Worm (Caenorhabditis elegans) whole organism, L4 larva: ENCODE measurements around the gene T22F3.7.

Experiments used
- R02D3.7 ChIP-seq: fragments of 150-350 bp; sonication (generic microtip); optimal IDR thresholded peaks from 3 replicates; lab custom pipeline; 2014; ENCODE audit warnings: missing biosample characterization, missing genetic modification characterization
- Y48G9A.11 ChIP-seq: fragments of 200-800 bp; sonication (Bioruptor generic); IDR thresholded peaks from 2 replicates; pipeline ENCODE4 v1.3.6; 2022; ENCODE audit warnings: missing genetic modification reagents, missing genetic modification characterization, missing compliant biosample characterization
- Y75B8A.6 ChIP-seq: fragments of 200-800 bp; sonication (Bioruptor generic); IDR thresholded peaks from 2 replicates; pipeline ENCODE4 v1.3.6; 2022; ENCODE audit warnings: missing genetic modification reagents, missing genetic modification characterization, missing compliant biosample characterization
- ama-1 ChIP-seq: fragments of 150-350 bp; optimal IDR thresholded peaks from 2 replicates; lab custom pipeline; 2014; ENCODE audit warnings: inconsistent platforms, mixed read lengths
- ceh-20 ChIP-seq: fragments of 200-800 bp; sonication (Bioruptor generic); IDR thresholded peaks from 2 replicates; pipeline ENCODE4 v1.3.6; 2022; ENCODE audit warnings: missing genetic modification reagents, missing genetic modification characterization, missing compliant biosample characterization
- ceh-28 ChIP-seq: fragments of 150-350 bp; optimal IDR thresholded peaks from 2 replicates; lab custom pipeline; 2014; ENCODE audit warnings: missing biosample characterization, missing genetic modification reagents, missing genetic modification characterization
- daf-12 ChIP-seq: fragments of 150-350 bp; optimal IDR thresholded peaks from 2 replicates; lab custom pipeline; 2014; ENCODE audit warnings: missing biosample characterization, missing genetic modification reagents, missing genetic modification characterization
- daf-16 ChIP-seq, 3 experiments: sonication (generic microtip); optimal IDR thresholded peaks; 2 replicates each; lab custom pipeline; 2016 to 2017; ENCODE audit warnings: missing genetic modification characterization in 3 of 3, missing genetic modification reagents in 3 of 3, mild to moderate bottlenecking in 2 of 3, missing compliant biosample characterization in 2 of 3, missing biosample characterization in 1 of 3, moderate library complexity in 1 of 3
- dmd-6 ChIP-seq: fragments of 200-800 bp; sonication (Bioruptor generic); IDR thresholded peaks from 2 replicates; pipeline ENCODE4 v1.3.6; 2022; ENCODE audit warnings: missing genetic modification reagents, missing genetic modification characterization, missing compliant biosample characterization
- duxl-1 ChIP-seq: sonication (generic microtip); optimal IDR thresholded peaks from 2 replicates; lab custom pipeline; 2016; ENCODE audit warnings: mild to moderate bottlenecking, missing genetic modification characterization, moderate library complexity, missing compliant biosample characterization; ENCODE audit not compliant: poor library complexity
- egl-27 ChIP-seq: sonication (generic microtip); optimal IDR thresholded peaks from 3 replicates; lab custom pipeline; 2017; ENCODE audit warnings: missing biosample characterization, missing genetic modification reagents, missing genetic modification characterization
- egl-43 ChIP-seq: fragments of 200-800 bp; sonication (Bioruptor generic); IDR thresholded peaks from 2 replicates; pipeline ENCODE4 v1.3.6; 2022; ENCODE audit warnings: missing genetic modification reagents, missing genetic modification characterization, missing compliant biosample characterization
- fkh-10 ChIP-seq: fragments of 150-350 bp; optimal IDR thresholded peaks from 2 replicates; lab custom pipeline; 2014; ENCODE audit warnings: missing biosample characterization, missing genetic modification reagents, missing genetic modification characterization
- gei-8 ChIP-seq: fragments of 200-800 bp; sonication (Bioruptor generic); optimal IDR thresholded peaks from 2 replicates; lab custom pipeline; 2018; ENCODE audit warnings: mild to moderate bottlenecking, missing genetic modification characterization, missing compliant biosample characterization
- hif-1 ChIP-seq, 2 experiments: sonication (generic microtip); optimal IDR thresholded peaks; 2 replicates each; lab custom pipeline; 2016 to 2017; ENCODE audit warnings: missing compliant biosample characterization in 2 of 2, missing genetic modification characterization in 2 of 2, missing genetic modification reagents in 2 of 2, missing genotype in 2 of 2, mild to moderate bottlenecking in 1 of 2
- hlh-11 ChIP-seq: fragments of 200-800 bp; sonication (Bioruptor generic); optimal IDR thresholded peaks from 2 replicates; lab custom pipeline; 2018; ENCODE audit warnings: mild to moderate bottlenecking, missing genetic modification characterization, missing compliant biosample characterization
- hlh-30 ChIP-seq: sonication (generic microtip); optimal IDR thresholded peaks from 2 replicates; lab custom pipeline; 2017; ENCODE audit warnings: antibody characterized with exemption, mild to moderate bottlenecking, missing genetic modification characterization, missing compliant biosample characterization; ENCODE audit not compliant: insufficient read depth
- hmg-1.1 ChIP-seq: fragments of 200-800 bp; sonication (Bioruptor generic); IDR thresholded peaks from 2 replicates; pipeline ENCODE4 v1.3.6; 2022; ENCODE audit warnings: missing genetic modification reagents, missing genetic modification characterization, missing compliant biosample characterization
- lin-1 ChIP-seq: fragments of 200-800 bp; sonication (Bioruptor generic); IDR thresholded peaks from 2 replicates; pipeline ENCODE4 v1.3.6; 2022; ENCODE audit warnings: missing genetic modification reagents, missing genetic modification characterization, missing compliant biosample characterization
- lin-13 ChIP-seq: fragments of 150-350 bp; optimal IDR thresholded peaks from 2 replicates; lab custom pipeline; 2014; ENCODE audit warnings: missing biosample characterization, missing genetic modification reagents, missing genetic modification characterization
- lin-38 ChIP-seq: fragments of 200-800 bp; sonication (Bioruptor generic); IDR thresholded peaks from 2 replicates; pipeline ENCODE4 v1.3.6; 2022; ENCODE audit warnings: missing genetic modification reagents, missing genetic modification characterization, missing compliant biosample characterization
- lsy-2 ChIP-seq, 2 experiments: fragments of 150-350 bp in 1 of 2; sonication (generic microtip) in 1 of 2; optimal IDR thresholded peaks; 2 replicates each; lab custom pipeline; 2014 to 2017; ENCODE audit warnings: missing biosample characterization in 2 of 2, missing genetic modification characterization in 2 of 2
- madf-9 ChIP-seq: fragments of 200-800 bp; sonication (Bioruptor generic); conservative IDR thresholded peaks from 2 replicates; pipeline ENCODE4 v1.3.6; 2022; ENCODE audit warnings: missing genetic modification reagents, missing genetic modification characterization, missing compliant biosample characterization
- mes-2 ChIP-seq: sonication (generic microtip); optimal IDR thresholded peaks from 2 replicates; lab custom pipeline; 2016; ENCODE audit warnings: missing genotype, mild to moderate bottlenecking, missing genetic modification characterization, missing compliant biosample characterization; ENCODE audit not compliant: poor library complexity, severe bottlenecking
- mxl-3 ChIP-seq: fragments of 200-800 bp; sonication (Bioruptor generic); optimal IDR thresholded peaks from 2 replicates; lab custom pipeline; 2018; ENCODE audit warnings: mild to moderate bottlenecking, missing genetic modification characterization, missing compliant biosample characterization
- nhr-10 ChIP-seq: fragments of 150-350 bp; optimal IDR thresholded peaks from 2 replicates; lab custom pipeline; 2014; ENCODE audit warnings: missing biosample characterization, missing genetic modification characterization
- nhr-11 ChIP-seq: fragments of 150-350 bp; optimal IDR thresholded peaks from 2 replicates; lab custom pipeline; 2014; ENCODE audit warnings: missing biosample characterization, missing genetic modification characterization
- nhr-237 ChIP-seq: sonication (generic microtip); optimal IDR thresholded peaks from 2 replicates; lab custom pipeline; 2017; ENCODE audit warnings: missing biosample characterization, missing genetic modification characterization
- nhr-28 ChIP-seq: fragments of 150-350 bp; optimal IDR thresholded peaks from 2 replicates; lab custom pipeline; 2014; ENCODE audit warnings: missing biosample characterization, missing genetic modification characterization
- nhr-41 ChIP-seq: fragments of 200-800 bp; sonication (Bioruptor generic); IDR thresholded peaks from 2 replicates; pipeline ENCODE4 v1.3.6; 2022; ENCODE audit warnings: missing genetic modification reagents, missing genetic modification characterization, missing compliant biosample characterization
- nhr-76 ChIP-seq: fragments of 150-350 bp; optimal IDR thresholded peaks from 2 replicates; lab custom pipeline; 2014; ENCODE audit warnings: missing biosample characterization, missing genetic modification characterization
- nhr-77 ChIP-seq: fragments of 150-350 bp; optimal IDR thresholded peaks from 2 replicates; lab custom pipeline; 2014; ENCODE audit warnings: missing biosample characterization, missing genetic modification characterization
- pha-4 ChIP-seq, 2 experiments: fragments of 150-350 bp in 1 of 2; fragments of 200-800 bp in 1 of 2; sonication (Bioruptor generic) in 1 of 2; IDR thresholded peaks in 1 of 2; optimal IDR thresholded peaks in 1 of 2; 2 replicates each; pipeline versions ENCODE4 v1.3.6 to Lab custom; 2014 to 2022; ENCODE audit warnings: missing genetic modification characterization in 2 of 2, missing genetic modification reagents in 2 of 2, missing biosample characterization in 1 of 2, missing compliant biosample characterization in 1 of 2
- php-3 ChIP-seq: fragments of 200-800 bp; sonication (Bioruptor generic); IDR thresholded peaks from 2 replicates; pipeline ENCODE4 v1.3.6; 2022; ENCODE audit warnings: missing genetic modification reagents, missing genetic modification characterization, missing compliant biosample characterization
- saeg-2 ChIP-seq: fragments of 200-800 bp; sonication (Bioruptor generic); IDR thresholded peaks from 2 replicates; pipeline ENCODE4 v1.3.6; 2022; ENCODE audit warnings: missing genetic modification reagents, missing genetic modification characterization, missing compliant biosample characterization
- set-16 ChIP-seq: fragments of 200-800 bp; sonication (Bioruptor generic); IDR thresholded peaks from 2 replicates; pipeline ENCODE4 v1.3.6; 2022; ENCODE audit warnings: missing genetic modification reagents, missing genetic modification characterization, missing compliant biosample characterization
- unc-62 ChIP-seq, 3 experiments: fragments of 150-350 bp in 1 of 3; sonication (generic microtip); optimal IDR thresholded peaks in 2 of 3; peaks in 1 of 3; 1 replicate in 1 of 3; 2 replicates in 2 of 3; lab custom pipeline; 2014 to 2017; ENCODE audit warnings: missing biosample characterization in 3 of 3, missing genetic modification characterization in 3 of 3, missing genetic modification reagents in 3 of 3, missing genotype in 1 of 3
- vab-7 ChIP-seq: fragments of 200-800 bp; sonication (Bioruptor generic); IDR thresholded peaks from 2 replicates; pipeline ENCODE4 v1.3.6; 2022; ENCODE audit warnings: missing genetic modification reagents, missing genetic modification characterization, missing compliant biosample characterization
- zfp-2 ChIP-seq: sonication (generic microtip); optimal IDR thresholded peaks from 2 replicates; lab custom pipeline; 2016; ENCODE audit warnings: mild to moderate bottlenecking, missing genetic modification characterization, missing compliant biosample characterization

The T22F3.7 gene

ce11 chrV:3644193-3644693 lies 43.8 kb upstream of the T22F3.7 start, which contains the start of gene F59B1.8 (continued):
- TF ChIP-seq nhr-11 (no peak), duxl-1 (tag; lab: Kevin White, UChicago) (peak; percentile 46), nhr-76 (tag; lab: Kevin White, UChicago) (peak; percentile 60), gei-8 (GFP tag; lab: Kevin White, UChicago) (no peak), lsy-2 (tag; optimal IDR thresholded peaks at IDR 0.05; lab: Kevin White, UChicago) (peak; percentile 8 to 64), hif-1 (tag; optimal IDR thresholded peaks at IDR 0.05; lab: Kevin White, UChicago) (peak in 1 of 2 experiments; percentile 65), daf-16 (GFP tag; optimal IDR thresholded peaks at IDR 0.05; lab: Kevin White, UChicago) (peak in 1 of 2 experiments; percentile 48), daf-16 (tag; optimal IDR thresholded peaks at IDR 0.05; lab: Kevin White, UChicago) (peak; percentile 89), nhr-28 (tag; lab: Kevin White, UChicago) (peak; percentile 100), nhr-77 (peak; percentile 94), lin-1 (GFP tag; lab: Robert Waterston, UW) (peak; percentile 55; the same call in 1 of the 2 replicates), mxl-3 (GFP tag; lab: Kevin White, UChicago) (peak; percentile 57), lin-13 (GFP tag; lab: Kevin White, UChicago) (peak; percentile 59)

ce11 chrV:3639873-3640272 lies 39.4 kb upstream of the T22F3.7 start:
- no peak for TF ChIP-seq set-16
- no peak for TF ChIP-seq madf-9 (GFP tag; lab: Robert Waterston, UW)
- TF ChIP-seq php-3 (GFP tag; lab: Robert Waterston, UW): no peak
- no peak for TF ChIP-seq ceh-20 (GFP tag; lab: Robert Waterston, UW)
- TF ChIP-seq egl-43 (GFP tag; lab: Robert Waterston, UW): no peak
- no peak for TF ChIP-seq fkh-10 (GFP tag; lab: Kevin White, UChicago)
- TF ChIP-seq dmd-6 (GFP tag; lab: Robert Waterston, UW): no peak
- TF ChIP-seq nhr-10 (tag; lab: Kevin White, UChicago): no peak
- no peak for TF ChIP-seq Y48G9A.11 (GFP tag; lab: Robert Waterston, UW)
- no peak for TF ChIP-seq vab-7 (GFP tag; lab: Robert Waterston, UW)
- no peak for TF ChIP-seq ceh-28 (tag; lab: Kevin White, UChicago)
- TF ChIP-seq, all 104 proteins: peak for 0

- TF ChIP-seq pha-4 (GFP tag; IDR thresholded peaks at IDR 0.05; lab: Robert Waterston, UW) (no peak), pha-4 (tag; optimal IDR thresholded peaks at IDR 0.05; lab: Kevin White, UChicago) (no peak), ceh-20 (GFP tag; lab: Robert Waterston, UW) (no peak), daf-12 (tag; lab: Kevin White, UChicago) (no peak), hmg-1.1 (GFP tag; lab: Robert Waterston, UW) (no peak)
- TF ChIP-seq, all 104 proteins: peak for 0
Observed at ce11 chrV:3637086-3637485, 36.6 kb upstream of the T22F3.7 start, which contains the start of gene srx-41. Gene srx-41, minus strand, starts transcription at chrV:3637186.

ce11 chrV:3634293-3635016 lies 34.0 kb upstream of the T22F3.7 start:
- TF ChIP-seq ama-1 (lab: Kevin White, UChicago) (no peak), daf-12 (tag; lab: Kevin White, UChicago) (no peak), dmd-6 (GFP tag; lab: Robert Waterston, UW) (peak; percentile 71), set-16 (no peak), nhr-28 (tag; lab: Kevin White, UChicago) (peak; percentile 93), php-3 (GFP tag; lab: Robert Waterston, UW) (0 out of 2 replicates have a peak, but pooled peaks have one; percentile 60), egl-27 (no peak), zfp-2 (tag; lab: Kevin White, UChicago) (no peak), Y75B8A.6 (GFP tag; lab: Robert Waterston, UW) (no peak), nhr-41 (GFP tag; lab: Robert Waterston, UW) (no peak), mes-2 (tag; lab: Kevin White, UChicago) (peak; percentile 44), nhr-237 (no peak), duxl-1 (tag; lab: Kevin White, UChicago) (peak; percentile 42), unc-62 (GFP tag; optimal IDR thresholded peaks at IDR 0.05 in 1 of 2; lab: Kevin White, UChicago) (peak in 1 of 2 experiments; percentile 89), unc-62 (tag; optimal IDR thresholded peaks at IDR 0.05; lab: Kevin White, UChicago) (no peak), hlh-30 (tag; lab: Kevin White, UChicago) (peak; percentile 83), daf-16 (GFP tag; optimal IDR thresholded peaks at IDR 0.05; lab: Kevin White, UChicago) (peak in 1 of 2 experiments; percentile 32), daf-16 (tag; optimal IDR thresholded peaks at IDR 0.05; lab: Kevin White, UChicago) (peak; percentile 98), lin-38 (0 out of 2 replicates have a peak, but pooled peaks have one; percentile 31), nhr-77 (peak; percentile 72), R02D3.7 (tag; lab: Kevin White, UChicago) (no peak), saeg-2 (0 out of 2 replicates have a peak, but pooled peaks have one; percentile 9), hlh-11 (tag; lab: Kevin White, UChicago) (peak; percentile 78)
